Fruit fly (Drosophila melanogaster): Measurements from ENCODE around the gene Pih1D1.

The Pih1D1 gene

DNA sequence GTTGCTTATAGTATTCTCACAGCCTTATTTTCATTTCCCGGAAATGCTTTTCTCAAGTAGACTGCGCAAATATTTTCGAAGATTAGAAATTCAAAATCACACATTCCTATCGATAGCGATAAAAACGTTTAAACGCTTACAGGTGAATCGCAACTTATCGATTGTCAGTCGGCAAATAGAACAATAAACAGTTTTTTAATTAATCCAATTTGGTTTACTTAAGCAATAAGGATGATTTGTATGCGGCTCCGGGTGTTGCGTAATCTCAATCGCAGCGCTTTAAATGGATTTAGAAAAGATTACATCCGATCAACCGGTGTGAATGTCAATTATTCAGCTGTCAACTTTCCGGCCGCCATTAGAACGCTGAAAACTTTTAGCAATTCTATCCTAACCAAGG lies 14.1 kb downstream of the Pih1D1 start, which contains the start of the genes CG6180 and CG15484 (continued):
- TF ChIP-seq CG17361 (GFP tag; IDR thresholded peaks at IDR 0.05) (no peak), vnd (GFP tag; IDR thresholded peaks at IDR 0.05; ENCODE audit: partially characterized antibody) (0 out of 3 replicates have a peak, but pooled peaks have one; percentile 30), E2f1 (GFP tag; IDR thresholded peaks at IDR 0.05) (no peak), CG2129 (GFP tag; IDR thresholded peaks at IDR 0.05; ENCODE audit: partially characterized antibody) (no peak), CG11398 (GFP tag; optimal IDR thresholded peaks at IDR 0.05) (no peak), CG34376 (GFP tag; optimal IDR thresholded peaks at IDR 0.05) (peak; percentile 12), CG15269 (tag; optimal IDR thresholded peaks at IDR 0.05) (no peak), CG3726 (GFP tag; IDR thresholded peaks at IDR 0.05) (no peak), CG14860 (GFP tag; IDR thresholded peaks at IDR 0.05; ENCODE audit: partially characterized antibody) (0 out of 3 replicates have a peak, but pooled peaks have one; percentile 21), CG34224 (GFP tag; IDR thresholded peaks at IDR 0.05; ENCODE audit: partially characterized antibody) (peak; percentile 48; the same call in 2 of the 3 replicates), wek (GFP tag; optimal IDR thresholded peaks at IDR 0.05) (no peak), Dref (GFP tag; IDR thresholded peaks at IDR 0.05) (peak; percentile 70), CG11093 (GFP tag; IDR thresholded peaks at IDR 0.05) (no peak), ato (GFP tag; IDR thresholded peaks at IDR 0.05; ENCODE audit: partially characterized antibody) (peak; percentile 24; the same call in 1 of the 2 replicates), CG4707 (GFP tag; optimal IDR thresholded peaks at IDR 0.05) (no peak), sug (tag; optimal IDR thresholded peaks at IDR 0.05) (no peak), knrl (GFP tag; IDR thresholded peaks at IDR 0.05; ENCODE audit: partially characterized antibody) (peak; percentile 34; the same call in 1 of the 3 replicates), CG7357 (GFP tag; IDR thresholded peaks at IDR 0.05) (no peak), Ada2b (GFP tag; IDR thresholded peaks at IDR 0.05) (no peak), TFAM (GFP tag; optimal IDR thresholded peaks at IDR 0.05) (no peak), CG10979 (tag; optimal IDR thresholded peaks at IDR 0.05) (peak; percentile 11), Scr (GFP tag; IDR thresholded peaks at IDR 0.05; ENCODE audit: partially characterized antibody) (peak; percentile 58), wor (GFP tag; IDR thresholded peaks at IDR 0.05) (no peak), Stat92E (GFP tag; optimal IDR thresholded peaks at IDR 0.05) (peak in 1 of 3 experiments; percentile 52), CG8089 (GFP tag; optimal IDR thresholded peaks at IDR 0.05) (no peak), da (GFP tag; optimal IDR thresholded peaks at IDR 0.05) (no peak), CG13287 (GFP tag; IDR thresholded peaks at IDR 0.05; ENCODE audit: partially characterized antibody) (peak; percentile 63), Pdp1 (GFP tag; optimal IDR thresholded peaks at IDR 0.05) (peak in 1 of 2 experiments; percentile 69), h (optimal IDR thresholded peaks at IDR 0.05) (no peak), Bgb (GFP tag; IDR thresholded peaks at IDR 0.05; ENCODE audit: partially characterized antibody) (0 out of 2 replicates have a peak, but pooled peaks have one; percentile 23), Ptx1 (GFP tag; IDR thresholded peaks at IDR 0.05) (no peak), amos (GFP tag; IDR thresholded peaks at IDR 0.05; ENCODE audit: partially characterized antibody) (peak; percentile 22; the same call in 1 of the 2 replicates), MESR4 (GFP tag; optimal IDR thresholded peaks at IDR 0.05) (peak; percentile 30), CG17385 (GFP tag; optimal IDR thresholded peaks at IDR 0.05) (peak; percentile 22), CG14710 (tag; optimal IDR thresholded peaks at IDR 0.05) (peak; percentile 32), CG16813 (GFP tag; IDR thresholded peaks at IDR 0.05; ENCODE audit: partially characterized antibody) (peak; percentile 51; the same call in 1 of the 3 replicates), CG1603 (tag; optimal IDR thresholded peaks at IDR 0.05) (peak; percentile 30), Doc3 (GFP tag; IDR thresholded peaks at IDR 0.05; ENCODE audit: partially characterized antibody) (0 out of 3 replicates have a peak, but pooled peaks have one; percentile 37), p53 (GFP tag; optimal IDR thresholded peaks at IDR 0.05) (no peak), crp (GFP tag; optimal IDR thresholded peaks at IDR 0.05) (peak in 1 of 2 experiments; percentile 16), GATAe (GFP tag; conservative IDR thresholded peaks at IDR 0.05) (no peak), CG13894 (tag; optimal IDR thresholded peaks at IDR 0.05) (no peak), bbx (GFP tag; IDR thresholded peaks at IDR 0.05; ENCODE audit: partially characterized antibody) (peak; percentile 50), CG34422 (GFP tag; IDR thresholded peaks at IDR 0.05) (0 out of 3 replicates have a peak, but pooled peaks have one; percentile 16), CG1233 (GFP tag; optimal IDR thresholded peaks at IDR 0.05) (no peak), dm (GFP tag; optimal IDR thresholded peaks at IDR 0.05) (peak; percentile 7), CG10267 (tag; optimal IDR thresholded peaks at IDR 0.05) (peak; percentile 16), Hr3 (GFP tag; optimal IDR thresholded peaks at IDR 0.05) (no peak)

Data from whole organism, embryonic.